Worm (Caenorhabditis elegans) whole organism, L2 larva: ENCODE results near the gene rml-4.

Experiments
- C34F6.9 ChIP-seq: fragments of 150-350 bp; optimal IDR thresholded peaks from 2 replicates; lab custom pipeline; 2014; ENCODE audit warnings: missing biosample characterization, missing genetic modification characterization
- F13H6.1 ChIP-seq: sonication (generic microtip); optimal IDR thresholded peaks from 2 replicates; lab custom pipeline; 2016; ENCODE audit warnings: missing genetic modification characterization, missing compliant biosample characterization
- R02D3.7 ChIP-seq: fragments of 150-350 bp; optimal IDR thresholded peaks from 2 replicates; lab custom pipeline; 2014; ENCODE audit warnings: missing biosample characterization, missing genetic modification characterization
- Y55F3AM.14 ChIP-seq: fragments of 200-800 bp; sonication (Bioruptor generic); optimal IDR thresholded peaks from 2 replicates; lab custom pipeline; 2018; ENCODE audit warnings: mild to moderate bottlenecking, missing genetic modification characterization, missing compliant biosample characterization
- ZK546.5 ChIP-seq: sonication (generic microtip); optimal IDR thresholded peaks from 2 replicates; lab custom pipeline; 2017; ENCODE audit warnings: missing biosample characterization, missing genetic modification characterization
- alr-1 ChIP-seq: fragments of 150-350 bp; optimal IDR thresholded peaks from 2 replicates; lab custom pipeline; 2014; ENCODE audit warnings: missing biosample characterization, missing genetic modification characterization
- aly-2 ChIP-seq: fragments of 150-350 bp; optimal IDR thresholded peaks from 2 replicates; lab custom pipeline; 2014; ENCODE audit warnings: missing biosample characterization, missing genetic modification characterization
- ama-1 ChIP-seq: fragments of 150-350 bp; optimal IDR thresholded peaks from 2 replicates; lab custom pipeline; 2018; ENCODE audit warnings: inconsistent platforms
- ceh-16 ChIP-seq: fragments of 150-350 bp; optimal IDR thresholded peaks from 2 replicates; lab custom pipeline; 2014; ENCODE audit warnings: missing biosample characterization, missing genetic modification characterization
- ceh-82 ChIP-seq: fragments of 150-350 bp; optimal IDR thresholded peaks from 2 replicates; lab custom pipeline; 2014; ENCODE audit warnings: missing biosample characterization, missing genetic modification characterization
- crh-2 ChIP-seq: sonication (generic microtip); optimal IDR thresholded peaks from 2 replicates; lab custom pipeline; 2017; ENCODE audit warnings: missing biosample characterization, missing genetic modification characterization
- egl-27 ChIP-seq: sonication (generic microtip); optimal IDR thresholded peaks from 3 replicates; lab custom pipeline; 2017; ENCODE audit warnings: missing biosample characterization, missing genetic modification reagents, missing genetic modification characterization
- elt-3 ChIP-seq: sonication (generic microtip); optimal IDR thresholded peaks from 2 replicates; lab custom pipeline; 2017; ENCODE audit warnings: missing biosample characterization, missing genetic modification characterization
- fos-1 ChIP-seq: fragments of 150-350 bp; optimal IDR thresholded peaks from 2 replicates; lab custom pipeline; 2014; ENCODE audit warnings: missing biosample characterization, missing genetic modification characterization
- gmeb-1 ChIP-seq: fragments of 150-350 bp; optimal IDR thresholded peaks from 2 replicates; lab custom pipeline; 2014; ENCODE audit warnings: missing biosample characterization, missing genetic modification characterization
- lin-11 ChIP-seq: fragments of 150-350 bp; sonication (generic microtip); optimal IDR thresholded peaks from 2 replicates; lab custom pipeline; 2014; ENCODE audit warnings: missing biosample characterization, missing genetic modification characterization, inconsistent platforms, mixed read lengths
- lin-13 ChIP-seq: fragments of 150-350 bp; optimal IDR thresholded peaks from 2 replicates; lab custom pipeline; 2014; ENCODE audit warnings: missing biosample characterization, missing genetic modification reagents, missing genetic modification characterization
- lin-39 ChIP-seq: fragments of 150-350 bp; optimal IDR thresholded peaks from 2 replicates; lab custom pipeline; 2014; ENCODE audit warnings: missing biosample characterization, missing genetic modification reagents, missing genetic modification characterization
- lsy-2 ChIP-seq, 2 experiments: fragments of 150-350 bp in 1 of 2; sonication (generic microtip) in 1 of 2; optimal IDR thresholded peaks; 2 replicates each; lab custom pipeline; 2014 to 2017; ENCODE audit warnings: missing biosample characterization in 2 of 2, missing genetic modification characterization in 2 of 2
- mab-5 ChIP-seq: fragments of 150-350 bp; optimal IDR thresholded peaks from 2 replicates; lab custom pipeline; 2014; ENCODE audit warnings: missing biosample characterization, missing genetic modification characterization
- mbf-1 ChIP-seq: sonication (generic microtip); optimal IDR thresholded peaks from 2 replicates; lab custom pipeline; 2017; ENCODE audit warnings: missing biosample characterization, missing genetic modification characterization
- nhr-10 ChIP-seq: sonication (generic microtip); optimal IDR thresholded peaks from 2 replicates; lab custom pipeline; 2017; ENCODE audit warnings: missing biosample characterization, missing genetic modification characterization
- nhr-11 ChIP-seq: fragments of 150-350 bp; optimal IDR thresholded peaks from 2 replicates; lab custom pipeline; 2014; ENCODE audit warnings: missing biosample characterization, missing genetic modification characterization
- nhr-12 ChIP-seq: fragments of 150-350 bp; optimal IDR thresholded peaks from 2 replicates; lab custom pipeline; 2014; ENCODE audit warnings: missing biosample characterization, missing genetic modification characterization
- nhr-21 ChIP-seq: fragments of 150-350 bp; optimal IDR thresholded peaks from 2 replicates; lab custom pipeline; 2014; ENCODE audit warnings: missing biosample characterization, missing genetic modification characterization
- nhr-237 ChIP-seq: fragments of 150-350 bp; optimal IDR thresholded peaks from 2 replicates; lab custom pipeline; 2014; ENCODE audit warnings: missing biosample characterization, missing genetic modification characterization
- nhr-25 ChIP-seq: fragments of 150-350 bp; sonication (generic microtip); optimal IDR thresholded peaks from 3 replicates; lab custom pipeline; 2014; ENCODE audit warnings: missing biosample characterization, missing genetic modification characterization
- nhr-77 ChIP-seq: fragments of 150-350 bp; optimal IDR thresholded peaks from 2 replicates; lab custom pipeline; 2014; ENCODE audit warnings: missing biosample characterization, missing genetic modification characterization
- peb-1 ChIP-seq: fragments of 150-350 bp; optimal IDR thresholded peaks from 2 replicates; lab custom pipeline; 2014; ENCODE audit warnings: missing biosample characterization, missing genetic modification characterization
- sem-4 ChIP-seq: fragments of 150-350 bp; optimal IDR thresholded peaks from 2 replicates; lab custom pipeline; 2014; ENCODE audit warnings: missing biosample characterization, missing genetic modification reagents, missing genetic modification characterization
- skn-1 ChIP-seq: sonication (generic microtip); optimal IDR thresholded peaks from 2 replicates; lab custom pipeline; 2017; ENCODE audit warnings: missing biosample characterization, missing genetic modification characterization
- sma-3 ChIP-seq: sonication (generic microtip); optimal IDR thresholded peaks from 2 replicates; lab custom pipeline; 2016; ENCODE audit warnings: missing genetic modification reagents, missing genetic modification characterization, missing compliant biosample characterization
- snpc-4 ChIP-seq: fragments of 150-350 bp; optimal IDR thresholded peaks from 2 replicates; lab custom pipeline; 2014; ENCODE audit warnings: missing biosample characterization, missing genetic modification characterization
- unc-55 ChIP-seq: fragments of 150-350 bp; sonication (generic microtip); optimal IDR thresholded peaks from 3 replicates; lab custom pipeline; 2014; ENCODE audit warnings: missing biosample characterization, missing genetic modification reagents, missing genetic modification characterization
- unc-62 ChIP-seq: fragments of 150-350 bp; optimal IDR thresholded peaks from 2 replicates; lab custom pipeline; 2014; ENCODE audit warnings: missing biosample characterization, missing genetic modification reagents, missing genetic modification characterization
- ztf-1 ChIP-seq: fragments of 200-800 bp; sonication (Bioruptor generic); conservative IDR thresholded peaks from 2 replicates; pipeline ENCODE4 v1.3.6; 2022; ENCODE audit warnings: missing genetic modification characterization, missing compliant biosample characterization
- ztf-11 ChIP-seq: sonication (generic microtip); optimal IDR thresholded peaks from 2 replicates; lab custom pipeline; 2017; ENCODE audit warnings: missing biosample characterization, missing genetic modification characterization
- ztf-4 ChIP-seq: fragments of 150-350 bp; optimal IDR thresholded peaks from 2 replicates; lab custom pipeline; 2014; ENCODE audit warnings: missing biosample characterization, missing genetic modification characterization

Gene rml-4

ce11 chrII:4319537-4320019 lies 24.7 kb downstream of the rml-4 start, which contains the start of gene Y52E8A.6:
Y52E8A.6 (minus strand) TSS chrII:4319969.
- no peak for TF ChIP-seq ztf-4 (tag; lab: Kevin White, UChicago)
- no peak for TF ChIP-seq elt-3 (tag; lab: Kevin White, UChicago)
- no peak for TF ChIP-seq nhr-21
- no peak for TF ChIP-seq Y55F3AM.14 (GFP tag; lab: Kevin White, UChicago)
- TF ChIP-seq mbf-1 (tag; lab: Kevin White, UChicago) = no peak
- no peak for TF ChIP-seq sem-4 (tag; lab: Kevin White, UChicago)
- TF ChIP-seq ztf-1 (GFP tag; lab: Robert Waterston, UW) = no peak
- no peak for TF ChIP-seq aly-2 (tag; lab: Kevin White, UChicago)
- TF ChIP-seq nhr-11 (tag; lab: Kevin White, UChicago) = no peak
- no peak for TF ChIP-seq ZK546.5 (tag; lab: Kevin White, UChicago)
- no peak for TF ChIP-seq peb-1
- TF ChIP-seq skn-1 (tag; lab: Kevin White, UChicago) = no peak
- TF ChIP-seq, all 48 proteins: peak for 0

DNA sequence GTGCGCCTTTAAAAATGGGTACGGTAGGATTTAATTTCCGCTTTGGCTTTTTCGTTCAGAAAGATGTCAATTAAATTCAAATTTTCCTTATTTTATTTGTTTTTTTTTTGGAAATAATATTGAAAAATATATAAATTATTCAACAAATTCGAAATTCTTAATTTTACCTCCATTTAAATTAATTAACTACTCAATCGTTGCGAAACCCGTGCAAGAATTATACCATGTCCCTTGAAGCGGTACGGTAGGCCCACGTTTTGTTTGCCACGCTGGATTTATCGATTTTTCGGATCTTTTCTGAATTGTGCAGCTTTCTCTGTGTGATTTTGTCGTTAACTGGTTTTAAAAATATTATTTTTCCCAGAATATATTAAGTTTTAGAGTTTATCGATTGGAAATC lies 25.6 kb downstream of the rml-4 start, which contains the start of gene Y52E8A.2:
Gene Y52E8A.2, plus strand, starts transcription at position 382 of the 400 bp plus-strand sequence.
- TF ChIP-seq unc-62 = no peak
- TF ChIP-seq ZK546.5 (tag; lab: Kevin White, UChicago) = no peak
- TF ChIP-seq nhr-11 (tag; lab: Kevin White, UChicago) = no peak
- no peak for TF ChIP-seq nhr-25 (tag; lab: Kevin White, UChicago)
- no peak for TF ChIP-seq peb-1
- no peak for TF ChIP-seq egl-27
- TF ChIP-seq Y55F3AM.14 (GFP tag; lab: Kevin White, UChicago) = no peak
- no peak for TF ChIP-seq sem-4 (tag; lab: Kevin White, UChicago)
- no peak for TF ChIP-seq nhr-237
- no peak for TF ChIP-seq ztf-4 (tag; lab: Kevin White, UChicago)
- TF ChIP-seq sma-3 (GFP tag; lab: Kevin White, UChicago) = no peak
- TF ChIP-seq nhr-12 = no peak
- no peak for TF ChIP-seq lin-13 (GFP tag; lab: Kevin White, UChicago)
- no peak for TF ChIP-seq ztf-11 (tag; lab: Kevin White, UChicago)
- no peak for TF ChIP-seq mab-5
- TF ChIP-seq lin-39 (tag; lab: Kevin White, UChicago) = no peak
- no peak for TF ChIP-seq nhr-21
- TF ChIP-seq ama-1 (lab: Kevin White, UChicago) = no peak

DNA sequence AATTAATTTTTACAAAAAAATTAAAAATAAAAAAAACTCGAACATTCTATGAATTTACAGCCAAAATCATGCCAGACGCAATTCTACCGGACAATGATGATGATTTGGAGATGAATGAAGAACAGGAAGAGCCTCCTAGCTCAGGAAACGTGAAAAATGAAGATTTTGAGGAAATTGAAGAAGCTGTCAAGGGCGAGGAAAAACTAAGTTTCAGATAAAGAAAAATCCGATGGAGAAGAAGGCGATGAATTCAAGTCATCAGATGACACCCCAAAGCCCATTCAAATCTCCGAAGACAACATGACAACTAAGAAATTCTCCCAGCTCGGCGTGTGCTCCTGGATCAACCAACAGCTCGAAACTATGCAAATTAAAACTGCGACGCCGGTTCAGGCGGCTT lies 26.9 kb downstream of the rml-4 start, which contains the start of gene Y52E8A.1:
Gene Y52E8A.1, plus strand, starts transcription at position 301 of the 400 bp plus-strand sequence.
- TF ChIP-seq sma-3 (GFP tag; lab: Kevin White, UChicago) (no peak), nhr-21 (no peak), lin-11 (tag; lab: Kevin White, UChicago) (no peak), unc-62 (no peak), mbf-1 (tag; lab: Kevin White, UChicago) (no peak), ztf-1 (GFP tag; lab: Robert Waterston, UW) (no peak), fos-1 (tag; lab: Kevin White, UChicago) (no peak), unc-55 (GFP tag; lab: Kevin White, UChicago) (no peak), F13H6.1 (tag; lab: Kevin White, UChicago) (no peak), nhr-25 (tag; lab: Kevin White, UChicago) (no peak)
- TF ChIP-seq, all 48 proteins: peak for 0

- peak; percentile 2 for TF ChIP-seq sma-3 (GFP tag; lab: Kevin White, UChicago)
- peak; percentile 31 for TF ChIP-seq C34F6.9 (tag; lab: Kevin White, UChicago)
- TF ChIP-seq lsy-2 (tag; optimal IDR thresholded peaks at IDR 0.05; lab: Kevin White, UChicago) = peak in 1 of 2 experiments; percentile 27
- TF ChIP-seq mab-5 = no peak
- peak; percentile 33 for TF ChIP-seq unc-55 (GFP tag; lab: Kevin White, UChicago)
- no peak for TF ChIP-seq mbf-1 (tag; lab: Kevin White, UChicago)
- TF ChIP-seq elt-3 (tag; lab: Kevin White, UChicago) = no peak
- TF ChIP-seq R02D3.7 (tag; lab: Kevin White, UChicago) = peak; percentile 18
- TF ChIP-seq sem-4 (tag; lab: Kevin White, UChicago) = no peak
- TF ChIP-seq alr-1 (tag; lab: Kevin White, UChicago) = no peak
- no peak for TF ChIP-seq ceh-16 (tag; lab: Kevin White, UChicago)
- no peak for TF ChIP-seq nhr-11 (tag; lab: Kevin White, UChicago)
- peak; percentile 20 for TF ChIP-seq gmeb-1
Observed at ce11 chrII:4322871-4323270, 28.0 kb downstream of the rml-4 start, which contains the start of gene H20J04.6. H20J04.6 (plus strand) TSS chrII:4323256.

ce11 chrII:4324061-4324460 lies 29.2 kb downstream of the rml-4 start, which contains the start of gene mog-2:
mog-2 (plus strand) TSS chrII:4324361.
- TF ChIP-seq nhr-77 (tag; lab: Kevin White, UChicago) (no peak), ceh-16 (tag; lab: Kevin White, UChicago) (no peak), nhr-237 (no peak), mab-5 (no peak), ceh-82 (tag; lab: Kevin White, UChicago) (no peak), elt-3 (tag; lab: Kevin White, UChicago) (no peak), nhr-11 (tag; lab: Kevin White, UChicago) (no peak), ztf-4 (tag; lab: Kevin White, UChicago) (no peak), snpc-4 (tag; lab: Kevin White, UChicago) (no peak), nhr-10 (tag; lab: Kevin White, UChicago) (no peak), crh-2 (no peak), mbf-1 (tag; lab: Kevin White, UChicago) (no peak)
